Worm (Caenorhabditis elegans): ENCODE data around the gene Y47D7A.19.

ce11 chrV:4387402-4387801 is 36.7 kb upstream of the Y47D7A.19 start, which contains the start of gene F13A2.9:
- TF ChIP-seq zag-1 (tag; optimal IDR thresholded peaks at IDR 0.05) (no peak), lsy-2 (tag; optimal IDR thresholded peaks at IDR 0.05) (no peak), nhr-25 (tag; optimal IDR thresholded peaks at IDR 0.05) (no peak), nhr-11 (tag; optimal IDR thresholded peaks at IDR 0.05) (no peak), alr-1 (tag; optimal IDR thresholded peaks at IDR 0.05) (no peak)

Data from whole organism, L2 larva.